Worm (Caenorhabditis elegans) whole organism, L3 larva: ENCODE results near the gene F01F1.14.
A peak's percentile ranks its signal among the peaks of the same experiment; 100 is the strongest.

ENCODE experiments used
- R02D3.7 ChIP-seq: fragments of 150-350 bp; optimal IDR thresholded peaks from 2 replicates; lab custom pipeline; 2014; ENCODE audit warnings: missing biosample characterization, missing genetic modification characterization
- ZK546.5 ChIP-seq: sonication (generic microtip); optimal IDR thresholded peaks from 2 replicates; lab custom pipeline; 2017; ENCODE audit warnings: missing biosample characterization, missing genetic modification characterization
- aly-2 ChIP-seq: fragments of 150-350 bp; optimal IDR thresholded peaks from 2 replicates; lab custom pipeline; 2014; ENCODE audit warnings: missing biosample characterization, missing genetic modification characterization
- ama-1 ChIP-seq: fragments of 150-350 bp; optimal IDR thresholded peaks from 2 replicates; lab custom pipeline; 2018
- ceh-16 ChIP-seq: sonication (generic microtip); optimal IDR thresholded peaks from 2 replicates; lab custom pipeline; 2017; ENCODE audit warnings: missing biosample characterization, missing genetic modification characterization
- ceh-28 ChIP-seq: fragments of 150-350 bp; optimal IDR thresholded peaks from 2 replicates; lab custom pipeline; 2014; ENCODE audit warnings: missing biosample characterization, missing genetic modification reagents, missing genetic modification characterization
- ceh-82 ChIP-seq: fragments of 150-350 bp; optimal IDR thresholded peaks from 2 replicates; lab custom pipeline; 2014; ENCODE audit warnings: missing biosample characterization, missing genetic modification characterization
- daf-12 ChIP-seq: fragments of 150-350 bp; optimal IDR thresholded peaks from 2 replicates; lab custom pipeline; 2014; ENCODE audit warnings: missing biosample characterization, missing genetic modification reagents, missing genetic modification characterization
- egl-27 ChIP-seq: sonication (generic microtip); optimal IDR thresholded peaks from 4 replicates; lab custom pipeline; 2017; ENCODE audit warnings: missing biosample characterization, missing genetic modification reagents, missing genetic modification characterization
- egl-5 ChIP-seq: fragments of 150-350 bp; optimal IDR thresholded peaks from 2 replicates; lab custom pipeline; 2017; ENCODE audit warnings: missing biosample characterization, missing genetic modification reagents, missing genetic modification characterization, inconsistent platforms
- elt-2 ChIP-seq: sonication (generic microtip); optimal IDR thresholded peaks from 2 replicates; lab custom pipeline; 2016; ENCODE audit warnings: missing genetic modification reagents, mild to moderate bottlenecking, missing genetic modification characterization, missing compliant biosample characterization
- elt-3 ChIP-seq, 3 experiments: fragments of 150-350 bp in 1 of 3; sonication (generic microtip) in 2 of 3; optimal IDR thresholded peaks; 2 replicates in 2 of 3; 4 replicates in 1 of 3; lab custom pipeline; 2014 to 2017; ENCODE audit warnings: missing biosample characterization in 3 of 3, missing genetic modification characterization in 3 of 3
- eor-1 ChIP-seq, 2 experiments: fragments of 150-350 bp; optimal IDR thresholded peaks; 2 replicates each; lab custom pipeline; 2014 to 2018; ENCODE audit warnings: missing biosample characterization in 2 of 2, missing genetic modification characterization in 2 of 2
- fkh-10 ChIP-seq: sonication (generic microtip); optimal IDR thresholded peaks from 2 replicates; lab custom pipeline; 2017; ENCODE audit warnings: missing biosample characterization, missing genetic modification reagents, missing genetic modification characterization
- fkh-2 ChIP-seq: fragments of 150-350 bp; optimal IDR thresholded peaks from 2 replicates; lab custom pipeline; 2014; ENCODE audit warnings: missing biosample characterization, missing genetic modification reagents, missing genetic modification characterization
- fos-1 ChIP-seq: fragments of 150-350 bp; optimal IDR thresholded peaks from 2 replicates; lab custom pipeline; 2014; ENCODE audit warnings: missing biosample characterization, missing genetic modification characterization
- hmg-11 ChIP-seq: sonication (generic microtip); optimal IDR thresholded peaks from 2 replicates; lab custom pipeline; 2016; ENCODE audit warnings: missing genetic modification characterization, missing compliant biosample characterization
- jun-1 ChIP-seq: fragments of 150-350 bp; optimal IDR thresholded peaks from 2 replicates; lab custom pipeline; 2014; ENCODE audit warnings: missing biosample characterization, missing genetic modification reagents, missing genetic modification characterization
- lin-15B ChIP-seq: fragments of 150-350 bp; optimal IDR thresholded peaks from 2 replicates; lab custom pipeline; 2014; ENCODE audit warnings: missing biosample characterization, missing genetic modification characterization
- lin-39 ChIP-seq: fragments of 150-350 bp; optimal IDR thresholded peaks from 2 replicates; lab custom pipeline; 2018; ENCODE audit warnings: missing biosample characterization, missing genetic modification reagents, missing genetic modification characterization
- lsy-12 ChIP-seq: sonication (generic microtip); optimal IDR thresholded peaks from 2 replicates; lab custom pipeline; 2016; ENCODE audit warnings: mild to moderate bottlenecking, missing genetic modification characterization, missing compliant biosample characterization
- mdl-1 ChIP-seq: fragments of 150-350 bp; optimal IDR thresholded peaks from 2 replicates; lab custom pipeline; 2014; ENCODE audit warnings: missing biosample characterization, missing genetic modification characterization
- nfya-1 ChIP-seq: sonication (generic microtip); optimal IDR thresholded peaks from 2 replicates; lab custom pipeline; 2017; ENCODE audit warnings: missing genetic modification characterization, mild to moderate bottlenecking, missing compliant biosample characterization, antibody characterized with exemption, moderate library complexity; ENCODE audit not compliant: insufficient read depth
- nhr-12 ChIP-seq: fragments of 150-350 bp; optimal IDR thresholded peaks from 2 replicates; lab custom pipeline; 2014; ENCODE audit warnings: missing biosample characterization, missing genetic modification characterization
- nhr-23 ChIP-seq: fragments of 150-350 bp; optimal IDR thresholded peaks from 2 replicates; lab custom pipeline; 2014; ENCODE audit warnings: missing biosample characterization, missing genetic modification reagents, missing genetic modification characterization
- nhr-237 ChIP-seq: fragments of 150-350 bp; optimal IDR thresholded peaks from 2 replicates; lab custom pipeline; 2014; ENCODE audit warnings: missing biosample characterization, missing genetic modification characterization
- nhr-25 ChIP-seq: sonication (generic microtip); optimal IDR thresholded peaks from 2 replicates; lab custom pipeline; 2017; ENCODE audit warnings: missing biosample characterization, missing genetic modification characterization
- nhr-28 ChIP-seq: fragments of 150-350 bp; optimal IDR thresholded peaks from 2 replicates; lab custom pipeline; 2014; ENCODE audit warnings: missing biosample characterization, missing genetic modification characterization
- nhr-43 ChIP-seq: sonication (generic microtip); optimal IDR thresholded peaks from 2 replicates; lab custom pipeline; 2016; ENCODE audit warnings: mild to moderate bottlenecking, missing genetic modification characterization, missing compliant biosample characterization; ENCODE audit not compliant: poor library complexity, severe bottlenecking
- nhr-67 ChIP-seq: fragments of 150-350 bp; optimal IDR thresholded peaks from 2 replicates; lab custom pipeline; 2014; ENCODE audit warnings: missing biosample characterization, missing genetic modification characterization
- nhr-76 ChIP-seq: fragments of 150-350 bp; sonication (generic microtip); optimal IDR thresholded peaks from 5 replicates; lab custom pipeline; 2014; ENCODE audit warnings: missing biosample characterization, missing genetic modification characterization
- pha-4 ChIP-seq: fragments of 150-350 bp; optimal IDR thresholded peaks from 2 replicates; lab custom pipeline; 2014; ENCODE audit warnings: missing biosample characterization, missing genetic modification reagents, missing genetic modification characterization
- pqm-1 ChIP-seq: fragments of 150-350 bp; optimal IDR thresholded peaks from 2 replicates; lab custom pipeline; 2017; ENCODE audit warnings: missing biosample characterization, missing genetic modification characterization, inconsistent platforms
- sea-2 ChIP-seq: fragments of 150-350 bp; sonication (generic microtip); optimal IDR thresholded peaks from 4 replicates; lab custom pipeline; 2014; ENCODE audit warnings: missing biosample characterization, missing genetic modification reagents, missing genetic modification characterization
- skn-1 ChIP-seq: fragments of 150-350 bp; optimal IDR thresholded peaks from 2 replicates; lab custom pipeline; 2014; ENCODE audit warnings: missing biosample characterization, missing genetic modification characterization
- snpc-4 ChIP-seq: fragments of 150-350 bp; optimal IDR thresholded peaks from 2 replicates; lab custom pipeline; 2014; ENCODE audit warnings: missing biosample characterization, missing genetic modification characterization
- tbx-2 ChIP-seq: sonication (generic microtip); optimal IDR thresholded peaks from 2 replicates; lab custom pipeline; 2016; ENCODE audit warnings: mild to moderate bottlenecking, missing genetic modification characterization, missing compliant biosample characterization
- unc-39 ChIP-seq: sonication (generic microtip); optimal IDR thresholded peaks from 4 replicates; lab custom pipeline; 2017; ENCODE audit warnings: missing biosample characterization, missing genetic modification characterization
- unc-62 ChIP-seq: fragments of 150-350 bp; sonication (generic microtip); optimal IDR thresholded peaks from 4 replicates; lab custom pipeline; 2014; ENCODE audit warnings: missing biosample characterization, missing genetic modification reagents, missing genetic modification characterization
- zag-1 ChIP-seq: fragments of 150-350 bp; optimal IDR thresholded peaks from 2 replicates; lab custom pipeline; 2014; ENCODE audit warnings: missing biosample characterization, missing genetic modification characterization
- ztf-11 ChIP-seq: fragments of 150-350 bp; optimal IDR thresholded peaks from 2 replicates; lab custom pipeline; 2014; ENCODE audit warnings: missing biosample characterization, missing genetic modification characterization
- ztf-4 ChIP-seq: fragments of 150-350 bp; optimal IDR thresholded peaks from 2 replicates; lab custom pipeline; 2014; ENCODE audit warnings: missing biosample characterization, missing genetic modification characterization

F01F1.14 gene

DNA sequence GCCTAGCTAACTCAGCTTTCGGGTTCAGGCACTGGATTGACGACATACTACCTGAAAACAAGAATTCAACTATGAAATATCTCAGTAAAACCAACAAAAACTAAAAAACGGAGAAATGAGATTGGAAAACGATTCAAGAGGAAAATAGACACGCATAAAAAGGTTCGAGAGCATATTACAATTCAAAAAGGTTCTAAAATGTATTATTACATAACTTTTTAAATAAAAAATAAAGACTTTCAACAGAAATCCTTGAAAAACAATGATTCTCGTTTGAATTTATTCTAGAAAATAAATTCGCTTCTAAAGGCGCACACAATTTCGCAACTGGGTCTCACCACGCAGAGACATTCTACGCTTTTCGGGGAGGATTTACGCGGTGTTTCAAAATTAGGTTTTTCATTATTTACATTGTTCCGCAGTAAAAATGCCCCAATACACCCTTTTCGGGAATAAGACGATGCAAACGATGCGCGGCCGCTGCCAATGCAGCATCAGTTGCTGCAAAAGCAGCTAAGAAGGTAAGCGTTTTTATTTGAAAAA lies 27.0 kb downstream of the F01F1.14 start, which contains the start of the genes cct-6 and alh-9 (continued):
- no peak for TF ChIP-seq nhr-12 (tag; lab: Kevin White, UChicago)
- TF ChIP-seq nhr-237 (tag; lab: Kevin White, UChicago), result no peak
- TF ChIP-seq tbx-2 (tag; lab: Kevin White, UChicago), result no peak
- no peak for TF ChIP-seq ztf-4 (tag; lab: Kevin White, UChicago)
- no peak for TF ChIP-seq nhr-76 (tag; lab: Kevin White, UChicago)
- no peak for TF ChIP-seq sea-2 (GFP tag; lab: Kevin White, UChicago)
- TF ChIP-seq nhr-23 (tag; lab: Kevin White, UChicago), result peak; percentile 79
- TF ChIP-seq ztf-11 (tag; lab: Kevin White, UChicago), result no peak
- TF ChIP-seq nhr-67 (tag; lab: Kevin White, UChicago), result no peak
- no peak for TF ChIP-seq lsy-12 (tag; lab: Kevin White, UChicago)
- peak; percentile 89 for TF ChIP-seq nfya-1 (tag; lab: Kevin White, UChicago)
- TF ChIP-seq egl-5 (tag; lab: Kevin White, UChicago), result peak; percentile 97
- TF ChIP-seq unc-39 (tag; lab: Kevin White, UChicago), result no peak

DNA sequence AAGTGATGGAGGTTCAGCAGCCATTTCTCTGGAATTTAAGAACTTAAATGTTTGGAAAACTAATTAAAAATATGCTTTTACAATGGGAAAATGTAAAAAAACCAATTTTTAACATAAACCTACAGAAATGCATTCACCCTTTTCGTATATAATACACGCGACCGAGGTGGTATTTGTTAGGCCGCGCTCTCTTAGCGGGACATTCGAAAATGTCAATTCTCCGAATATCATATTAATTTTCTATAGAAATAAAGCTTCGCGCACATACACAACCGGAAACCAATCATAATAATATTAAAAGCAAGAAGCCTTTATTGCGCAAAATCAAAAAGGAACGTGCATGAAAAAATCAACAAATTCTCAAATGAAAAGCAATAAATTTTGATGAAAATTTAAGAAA lies 29.5 kb downstream of the F01F1.14 start, which contains the start of gene ddx-23:
TSS of gene ddx-23 (minus strand) at position 30 of the 400 bp plus-strand sequence.
- peak; percentile 45 for TF ChIP-seq pha-4 (tag; lab: Kevin White, UChicago)
- TF ChIP-seq tbx-2 (tag; lab: Kevin White, UChicago), result peak; percentile 26
- no peak for TF ChIP-seq nhr-76 (tag; lab: Kevin White, UChicago)
- TF ChIP-seq nhr-67 (tag; lab: Kevin White, UChicago), result no peak
- TF ChIP-seq ama-1 (lab: Kevin White, UChicago), result peak; percentile 79
- no peak for TF ChIP-seq lin-39
- TF ChIP-seq nhr-43, result peak; percentile 30
- no peak for TF ChIP-seq sea-2 (GFP tag; lab: Kevin White, UChicago)
- TF ChIP-seq jun-1, result no peak
- peak; percentile 38 for TF ChIP-seq elt-2 (tag; lab: Kevin White, UChicago)
- TF ChIP-seq nfya-1 (tag; lab: Kevin White, UChicago), result peak; percentile 35
- TF ChIP-seq lin-15B, result peak; percentile 0

DNA sequence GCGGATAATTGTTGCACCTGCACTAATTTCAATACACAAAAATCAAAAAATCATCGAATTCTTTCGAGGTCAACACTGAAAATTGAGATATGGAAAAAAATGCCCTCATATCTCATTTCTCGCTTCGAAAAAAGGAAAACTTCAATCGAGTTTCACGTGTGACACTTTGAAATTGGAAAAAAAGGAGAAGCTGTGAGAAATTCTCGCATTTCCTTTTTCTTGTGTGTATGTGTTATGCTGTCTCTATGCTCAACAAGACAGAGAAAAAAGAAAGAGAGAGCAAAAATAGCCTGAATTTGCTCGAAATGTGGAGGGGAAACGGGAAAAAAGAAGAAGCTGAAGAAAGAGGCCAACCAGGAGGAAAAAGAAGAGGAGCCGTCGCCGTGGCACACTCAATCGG lies 36.3 kb downstream of the F01F1.14 start:
- TF ChIP-seq nfya-1 (tag; lab: Kevin White, UChicago), result peak; percentile 46
- peak; percentile 74 for TF ChIP-seq fkh-10 (GFP tag; lab: Kevin White, UChicago)
- TF ChIP-seq elt-2 (tag; lab: Kevin White, UChicago), result no peak
- TF ChIP-seq nhr-67 (tag; lab: Kevin White, UChicago), result no peak

DNA sequence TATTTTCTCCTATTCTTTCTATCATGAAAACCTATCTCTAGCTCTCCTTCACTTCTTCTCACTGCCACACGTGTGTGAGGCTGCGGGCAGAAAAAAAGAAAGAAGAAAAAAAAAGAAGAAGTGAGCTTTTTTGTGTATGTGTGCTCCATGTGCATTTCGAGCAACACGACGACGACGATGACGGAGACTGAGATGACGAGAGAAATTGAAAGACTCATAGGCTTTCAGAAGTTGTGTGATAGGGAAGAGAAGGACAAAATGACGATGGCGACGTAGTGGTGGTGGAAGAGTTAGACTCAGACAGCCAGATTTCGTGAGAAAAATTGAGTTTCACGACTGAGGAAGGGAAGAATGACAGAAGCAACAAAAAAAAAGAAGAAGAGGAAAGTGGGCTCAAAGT lies 37.2 kb downstream of the F01F1.14 start:
- TF ChIP-seq fkh-10 (GFP tag; lab: Kevin White, UChicago) (peak; percentile 88), tbx-2 (tag; lab: Kevin White, UChicago) (no peak), eor-1 (tag; optimal IDR thresholded peaks at IDR 0.05; lab: Kevin White, UChicago) (no peak), nhr-67 (tag; lab: Kevin White, UChicago) (no peak), daf-12 (no peak), jun-1 (no peak), elt-2 (tag; lab: Kevin White, UChicago) (no peak), lin-15B (peak; percentile 4), nhr-76 (tag; lab: Kevin White, UChicago) (no peak), pqm-1 (tag; lab: Kevin White, UChicago) (no peak), fkh-2 (tag; lab: Kevin White, UChicago) (no peak), ztf-11 (tag; lab: Kevin White, UChicago) (no peak), nhr-237 (tag; lab: Kevin White, UChicago) (no peak), ceh-16 (no peak), aly-2 (tag; lab: Kevin White, UChicago) (no peak), ceh-28 (tag; lab: Kevin White, UChicago) (no peak), lin-39 (peak; percentile 74), snpc-4 (peak; percentile 2), lsy-12 (tag; lab: Kevin White, UChicago) (no peak), ceh-82 (tag; lab: Kevin White, UChicago) (no peak), elt-3 (tag; optimal IDR thresholded peaks at IDR 0.05; lab: Kevin White, UChicago) (no peak), hmg-11 (tag; lab: Kevin White, UChicago) (peak; percentile 76), unc-62 (peak; percentile 35), unc-39 (tag; lab: Kevin White, UChicago) (no peak), mdl-1 (tag; lab: Kevin White, UChicago) (peak; percentile 85), sea-2 (GFP tag; lab: Kevin White, UChicago) (no peak), nhr-12 (tag; lab: Kevin White, UChicago) (no peak), ZK546.5 (no peak), zag-1 (peak; percentile 61), R02D3.7 (no peak), ztf-4 (tag; lab: Kevin White, UChicago) (no peak), skn-1 (peak; percentile 12), nhr-28 (tag; lab: Kevin White, UChicago) (no peak), pha-4 (tag; lab: Kevin White, UChicago) (no peak), nhr-25 (tag; lab: Kevin White, UChicago) (no peak), egl-5 (tag; lab: Kevin White, UChicago) (no peak), egl-27 (tag; lab: Kevin White, UChicago) (no peak), fos-1 (no peak), ama-1 (lab: Kevin White, UChicago) (no peak), nhr-23 (tag; lab: Kevin White, UChicago) (no peak)
